Fruit fly (Drosophila melanogaster): Measurements from ENCODE around the gene CG11076.

The CG11076 gene

DNA sequence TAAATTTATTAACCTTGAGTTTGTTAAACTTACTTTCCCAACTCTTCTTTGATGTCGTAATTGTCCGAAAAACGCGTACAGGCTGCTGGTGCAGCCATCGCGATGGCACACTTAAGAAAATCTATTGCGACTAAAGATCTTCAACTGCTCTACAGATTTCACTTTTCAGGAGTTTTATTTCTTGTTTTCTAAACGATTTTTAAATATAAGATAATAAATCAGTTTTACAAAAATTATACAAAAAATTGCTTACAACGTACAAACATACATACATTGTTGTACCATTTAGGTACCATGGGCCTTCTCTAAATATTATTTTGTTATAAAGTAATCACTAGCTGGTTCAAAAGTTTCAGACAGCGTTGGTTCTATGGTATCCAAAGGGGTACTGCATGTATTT is 18.9 kb upstream of the CG11076 start:
- no peak for TF ChIP-seq CG8319 (GFP tag; optimal IDR thresholded peaks at IDR 0.05)
- TF ChIP-seq esn (GFP tag; optimal IDR thresholded peaks at IDR 0.05), result no peak
- no peak for TF ChIP-seq Sox102F (GFP tag; optimal IDR thresholded peaks at IDR 0.05)
- TF ChIP-seq Eip78C (GFP tag), result no peak
- no peak for TF ChIP-seq Blimp-1 (GFP tag; optimal IDR thresholded peaks at IDR 0.05)
- no peak for TF ChIP-seq fkh (GFP tag; optimal IDR thresholded peaks at IDR 0.05)

DNA sequence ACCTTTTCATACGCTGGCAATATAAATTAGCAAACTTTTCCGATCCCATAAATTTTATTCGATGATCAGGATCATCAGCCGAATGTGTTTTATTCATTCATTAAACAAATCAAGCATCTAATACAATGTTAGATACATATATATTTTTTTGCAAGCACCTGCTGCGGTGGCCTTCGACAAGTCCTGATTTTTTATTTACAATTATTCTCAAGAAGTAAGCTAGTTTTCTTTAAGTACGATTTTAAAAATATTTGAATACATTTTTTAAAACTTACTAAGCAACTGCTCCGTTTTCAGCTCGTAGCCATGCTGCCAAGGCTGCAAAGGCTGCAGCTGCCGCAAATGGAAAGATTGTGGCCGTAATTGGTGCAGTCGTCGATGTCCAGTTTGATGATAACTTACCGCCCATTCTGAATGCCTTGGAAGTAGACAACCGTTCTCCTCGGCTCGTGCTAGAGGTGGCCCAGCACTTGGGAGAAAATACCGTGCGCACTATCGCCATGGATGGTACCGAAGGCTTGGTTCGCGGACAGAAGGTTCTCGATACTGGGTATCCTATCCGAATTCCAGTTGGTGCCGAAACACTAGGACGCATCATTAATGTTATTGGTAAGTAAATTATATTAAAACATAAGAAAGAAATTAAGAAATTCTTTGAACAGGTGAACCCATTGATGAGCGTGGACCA is 1.2 kb upstream of the CG11076 start:
- no peak for TF ChIP-seq CG6808 (GFP tag; optimal IDR thresholded peaks at IDR 0.05)
- TF ChIP-seq CG6792 (GFP tag; optimal IDR thresholded peaks at IDR 0.05), result no peak
- TF ChIP-seq Blimp-1 (GFP tag; optimal IDR thresholded peaks at IDR 0.05), result no peak
- no peak for TF ChIP-seq fd85E (GFP tag; optimal IDR thresholded peaks at IDR 0.05)
- no peak for TF ChIP-seq dsx (GFP tag; optimal IDR thresholded peaks at IDR 0.05; ENCODE audit: poor library complexity, severe bottlenecking)
- no peak for TF ChIP-seq CG3032 (tag; optimal IDR thresholded peaks at IDR 0.05)
- no peak for TF ChIP-seq esn (GFP tag; optimal IDR thresholded peaks at IDR 0.05)
- TF ChIP-seq Eip78C (GFP tag), result no peak
- TF ChIP-seq spab (GFP tag; optimal IDR thresholded peaks at IDR 0.05), result no peak
- no peak for TF ChIP-seq eg (GFP tag; IDR thresholded peaks at IDR 0.05)
- no peak for TF ChIP-seq Ets21C (GFP tag; optimal IDR thresholded peaks at IDR 0.05)
- no peak for TF ChIP-seq CG6854 (GFP tag; optimal IDR thresholded peaks at IDR 0.05)
- TF ChIP-seq Sox14 (GFP tag; optimal IDR thresholded peaks at IDR 0.05), result no peak
- no peak for TF ChIP-seq Gug (GFP tag; IDR thresholded peaks at IDR 0.05)

DNA sequence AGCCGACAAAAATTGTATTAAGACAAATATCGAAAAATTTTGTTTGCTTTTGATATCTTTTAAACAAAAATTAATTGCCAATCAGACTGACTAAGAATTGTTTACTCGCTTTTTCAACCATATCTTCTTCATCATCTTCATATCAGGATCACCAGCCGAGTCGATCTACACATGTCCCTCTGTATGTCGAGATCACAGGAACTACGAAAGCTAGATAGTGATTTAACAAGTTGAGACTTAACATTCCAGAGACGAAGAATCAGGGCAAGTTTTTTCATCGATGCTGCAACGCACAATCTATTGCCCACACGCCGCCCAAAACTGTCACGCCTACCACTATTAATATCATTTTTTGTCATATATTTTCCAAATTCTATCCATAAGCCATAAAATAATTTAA is 420 bp downstream of the CG11076 start, which contains the start of gene ATPsynbeta:
ATPsynbeta (plus strand) TSS at position 348 of the 400 bp plus-strand sequence.
- TF ChIP-seq Eip78C (GFP tag), result peak; percentile 55
- no peak for TF ChIP-seq CG34406 (GFP tag; optimal IDR thresholded peaks at IDR 0.05)

DNA sequence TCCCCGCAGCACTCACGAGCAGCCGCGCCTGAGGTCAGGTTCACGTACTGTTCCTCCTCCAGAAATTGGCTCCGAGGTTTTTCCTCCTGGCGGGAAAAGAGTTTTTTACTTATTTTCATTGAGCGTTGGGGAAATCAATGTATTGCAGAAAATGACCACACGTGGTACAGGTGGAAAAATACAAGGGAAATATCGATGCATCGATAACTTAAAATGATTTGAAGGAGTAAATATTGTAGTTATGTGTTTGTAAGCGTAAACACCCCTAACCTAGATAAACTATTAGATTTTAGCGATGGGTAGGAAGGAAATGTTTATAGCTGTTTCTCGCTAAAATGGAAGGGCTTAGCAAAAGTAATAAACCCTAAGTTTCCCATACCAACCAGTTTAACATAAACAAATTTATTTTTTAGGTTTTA is 856 bp downstream of the CG11076 start:
- TF ChIP-seq Hr4 (GFP tag; optimal IDR thresholded peaks at IDR 0.05), result no peak
- peak; percentile 36 for TF ChIP-seq CG31627 (GFP tag; optimal IDR thresholded peaks at IDR 0.05)
- peak; percentile 2 for TF ChIP-seq CG10631 (GFP tag; optimal IDR thresholded peaks at IDR 0.05)
- TF ChIP-seq CG1621 (tag; optimal IDR thresholded peaks at IDR 0.05), result no peak
- no peak for TF ChIP-seq Hr38 (GFP tag; optimal IDR thresholded peaks at IDR 0.05)
- TF ChIP-seq CG3032 (tag; optimal IDR thresholded peaks at IDR 0.05), result no peak
- no peak for TF ChIP-seq CG8632 (GFP tag; optimal IDR thresholded peaks at IDR 0.05)
- TF ChIP-seq fd85E (GFP tag; optimal IDR thresholded peaks at IDR 0.05), result no peak
- TF ChIP-seq CG6854 (GFP tag; optimal IDR thresholded peaks at IDR 0.05), result no peak
- peak; percentile 0 for TF ChIP-seq cyc (GFP tag; optimal IDR thresholded peaks at IDR 0.05)
- no peak for TF ChIP-seq fd59A (GFP tag; optimal IDR thresholded peaks at IDR 0.05)
- peak; percentile 26 for TF ChIP-seq Hr39 (GFP tag; optimal IDR thresholded peaks at IDR 0.05)
- TF ChIP-seq esn (GFP tag; optimal IDR thresholded peaks at IDR 0.05), result peak; percentile 15
- no peak for TF ChIP-seq CG6276 (GFP tag; optimal IDR thresholded peaks at IDR 0.05)
- TF ChIP-seq dsx (GFP tag; optimal IDR thresholded peaks at IDR 0.05; ENCODE audit: poor library complexity, severe bottlenecking), result no peak
- no peak for TF ChIP-seq Eip75B (GFP tag; optimal IDR thresholded peaks at IDR 0.05)
- TF ChIP-seq pdm3 (GFP tag; optimal IDR thresholded peaks at IDR 0.05), result peak; percentile 21
- peak; percentile 38 for TF ChIP-seq Eip78C (GFP tag)
- no peak for TF ChIP-seq eg (GFP tag; IDR thresholded peaks at IDR 0.05)
- peak; percentile 12 for TF ChIP-seq CG8319 (GFP tag; optimal IDR thresholded peaks at IDR 0.05)
- no peak for TF ChIP-seq CG15336 (GFP tag; IDR thresholded peaks at IDR 0.05)
- TF ChIP-seq Ets21C (GFP tag; optimal IDR thresholded peaks at IDR 0.05), result no peak
- TF ChIP-seq Sox14 (GFP tag; optimal IDR thresholded peaks at IDR 0.05), result no peak
- TF ChIP-seq Ets96B (tag; optimal IDR thresholded peaks at IDR 0.05), result peak; percentile 4
- no peak for TF ChIP-seq CG6792 (GFP tag; optimal IDR thresholded peaks at IDR 0.05)
- no peak for TF ChIP-seq topi (GFP tag; optimal IDR thresholded peaks at IDR 0.05)
- TF ChIP-seq CG11902 (GFP tag; optimal IDR thresholded peaks at IDR 0.05), result no peak
- TF ChIP-seq Sox15 (GFP tag; optimal IDR thresholded peaks at IDR 0.05), result no peak
- TF ChIP-seq salr (GFP tag; optimal IDR thresholded peaks at IDR 0.05), result no peak
- TF ChIP-seq lz (GFP tag; optimal IDR thresholded peaks at IDR 0.05), result peak; percentile 18
- no peak for TF ChIP-seq CG6808 (GFP tag; optimal IDR thresholded peaks at IDR 0.05)
- TF ChIP-seq CG7368 (GFP tag; optimal IDR thresholded peaks at IDR 0.05), result no peak
- no peak for TF ChIP-seq CG11762 (GFP tag; optimal IDR thresholded peaks at IDR 0.05; ENCODE audit: insufficient read depth)
- TF ChIP-seq net (GFP tag; optimal IDR thresholded peaks at IDR 0.05), result no peak
- TF ChIP-seq OdsH (GFP tag; optimal IDR thresholded peaks at IDR 0.05), result no peak
- TF ChIP-seq CG6163 (GFP tag; IDR thresholded peaks at IDR 0.05), result no peak
- no peak for TF ChIP-seq CG32006 (GFP tag; optimal IDR thresholded peaks at IDR 0.05)

All from whole organism, prepupa.